Worm (Caenorhabditis elegans): ENCODE measurements around the gene tgt-2.
A peak's percentile ranks its signal among the peaks of the same experiment; 100 is the strongest.

The tgt-2 gene

ce11 chrV:18998045-18998444, at the start of gene tgt-2:
TSS of gene tgt-2 (plus strand) at chrV:18998345.
- TF ChIP-seq ceh-82 (tag; optimal IDR thresholded peaks at IDR 0.05) (no peak), nhr-11 (tag; optimal IDR thresholded peaks at IDR 0.05) (no peak), C34F6.9 (tag; optimal IDR thresholded peaks at IDR 0.05) (no peak), unc-62 (GFP tag; optimal IDR thresholded peaks at IDR 0.05) (no peak), unc-55 (GFP tag; optimal IDR thresholded peaks at IDR 0.05) (no peak), lsy-2 (tag; optimal IDR thresholded peaks at IDR 0.05) (no peak), elt-1 (tag; optimal IDR thresholded peaks at IDR 0.05) (no peak), sma-9 (GFP tag; optimal IDR thresholded peaks at IDR 0.05) (no peak), sma-9 (tag; optimal IDR thresholded peaks at IDR 0.05) (no peak), snpc-4 (tag; optimal IDR thresholded peaks at IDR 0.05) (no peak), sem-4 (tag; optimal IDR thresholded peaks at IDR 0.05) (no peak), crh-2 (tag; optimal IDR thresholded peaks at IDR 0.05) (no peak), sma-3 (GFP tag; optimal IDR thresholded peaks at IDR 0.05) (no peak), peb-1 (tag; optimal IDR thresholded peaks at IDR 0.05) (no peak), ceh-16 (tag; optimal IDR thresholded peaks at IDR 0.05) (no peak), mab-5 (tag; optimal IDR thresholded peaks at IDR 0.05) (no peak), lin-13 (GFP tag; optimal IDR thresholded peaks at IDR 0.05) (no peak), F13H6.1 (tag; optimal IDR thresholded peaks at IDR 0.05) (no peak), nhr-129 (tag; optimal IDR thresholded peaks at IDR 0.05) (no peak), nhr-25 (tag; optimal IDR thresholded peaks at IDR 0.05) (no peak)

ce11 chrV:18957267-18957843, 40.8 kb upstream of the tgt-2 start, which contains the start of gene hrg-10:
TSS of gene hrg-10 (minus strand) at chrV:18957317.
- TF ChIP-seq sma-9 (GFP tag; optimal IDR thresholded peaks at IDR 0.05) (no peak), sma-9 (tag; optimal IDR thresholded peaks at IDR 0.05) (no peak), fos-1 (tag; optimal IDR thresholded peaks at IDR 0.05) (peak; percentile 12), skn-1 (tag; optimal IDR thresholded peaks at IDR 0.05) (peak; percentile 15)

DNA sequence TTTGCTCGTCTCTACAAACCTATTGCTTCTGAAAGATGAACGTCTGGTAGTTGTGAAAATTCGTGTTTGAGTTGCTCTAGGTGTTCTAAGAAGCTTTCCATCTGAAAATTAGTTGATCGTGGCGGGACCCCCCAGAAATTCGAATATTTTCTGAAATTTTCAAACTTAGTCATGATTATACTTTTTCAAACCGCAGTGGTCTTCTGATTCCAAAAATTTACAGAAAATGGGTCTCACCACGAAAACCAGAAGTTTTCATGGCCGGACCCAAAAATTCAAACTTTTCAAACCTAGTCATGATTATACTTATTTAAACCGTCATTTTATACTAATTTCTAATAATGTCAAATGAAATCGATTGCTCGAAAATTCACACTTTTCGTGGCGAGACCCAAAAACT, 38.1 kb upstream of the tgt-2 start, which contains the start of gene ztf-20:
TSS of gene ztf-20 (minus strand) at position 101 of the 400 bp plus-strand sequence.
- no peak for TF ChIP-seq dmd-4 (tag; optimal IDR thresholded peaks at IDR 0.05)
- TF ChIP-seq nhr-11 (tag; optimal IDR thresholded peaks at IDR 0.05) = no peak
- TF ChIP-seq blmp-1 (tag; optimal IDR thresholded peaks at IDR 0.05; ENCODE audit: insufficient read depth) = no peak
- TF ChIP-seq unc-62 (GFP tag; optimal IDR thresholded peaks at IDR 0.05) = no peak
- no peak for TF ChIP-seq mdl-1 (tag; optimal IDR thresholded peaks at IDR 0.05)
- TF ChIP-seq R02D3.7 (tag; optimal IDR thresholded peaks at IDR 0.05) = no peak
- TF ChIP-seq nhr-237 (tag; optimal IDR thresholded peaks at IDR 0.05) = no peak
- no peak for TF ChIP-seq nhr-12 (tag; optimal IDR thresholded peaks at IDR 0.05)
- TF ChIP-seq ama-1 (optimal IDR thresholded peaks at IDR 0.05) = no peak
- TF ChIP-seq ceh-82 (tag; optimal IDR thresholded peaks at IDR 0.05) = no peak
- TF ChIP-seq elt-1 (tag; optimal IDR thresholded peaks at IDR 0.05) = no peak
- no peak for TF ChIP-seq unc-55 (GFP tag; optimal IDR thresholded peaks at IDR 0.05)
- TF ChIP-seq mbf-1 (tag; optimal IDR thresholded peaks at IDR 0.05) = no peak
- TF ChIP-seq Y55F3AM.14 (GFP tag; optimal IDR thresholded peaks at IDR 0.05) = no peak
- TF ChIP-seq peb-1 (tag; optimal IDR thresholded peaks at IDR 0.05) = no peak
- TF ChIP-seq ztf-4 (tag; optimal IDR thresholded peaks at IDR 0.05) = no peak
- no peak for TF ChIP-seq aly-2 (tag; optimal IDR thresholded peaks at IDR 0.05)
- TF ChIP-seq F13H6.1 (tag; optimal IDR thresholded peaks at IDR 0.05) = no peak
- TF ChIP-seq nhr-10 (tag; optimal IDR thresholded peaks at IDR 0.05) = no peak
- TF ChIP-seq sma-9 (GFP tag; optimal IDR thresholded peaks at IDR 0.05) = no peak
- no peak for TF ChIP-seq sma-9 (tag; optimal IDR thresholded peaks at IDR 0.05)

DNA sequence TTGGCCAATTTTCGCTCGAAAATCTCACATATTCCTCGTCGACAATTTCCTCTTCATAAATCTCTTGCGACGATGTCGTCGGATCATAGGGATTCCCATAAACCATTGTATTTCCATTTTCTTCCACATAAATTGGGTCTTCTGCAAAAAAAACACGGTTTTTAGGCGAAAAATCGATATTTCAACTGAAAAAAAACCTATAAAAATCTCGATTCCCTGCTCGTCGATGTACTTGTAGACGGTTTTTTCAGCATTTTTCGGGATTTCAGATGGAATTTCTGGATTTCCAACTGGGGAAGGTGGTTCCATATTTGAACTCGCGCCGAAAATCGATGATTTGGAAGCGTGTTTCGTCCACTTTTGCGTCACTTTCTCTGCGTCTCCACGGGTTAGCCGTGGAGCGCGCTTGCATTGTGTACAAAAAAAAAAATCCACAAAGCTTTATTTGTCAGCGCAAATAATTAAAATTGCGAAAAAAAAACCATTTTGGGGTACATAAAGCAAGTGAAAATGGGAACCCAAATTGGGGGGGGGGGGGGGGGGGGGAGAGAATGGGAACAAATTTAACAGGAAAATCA, 30.6 kb upstream of the tgt-2 start, which contains the start of gene Y39B6A.43:
TSS of gene Y39B6A.43 (minus strand) at position 351 of the 578 bp plus-strand sequence.
- TF ChIP-seq unc-39 (tag; optimal IDR thresholded peaks at IDR 0.05) (peak; percentile 85), sma-3 (GFP tag; optimal IDR thresholded peaks at IDR 0.05) (peak; percentile 91), elt-3 (tag; optimal IDR thresholded peaks at IDR 0.05) (no peak), aly-2 (tag; optimal IDR thresholded peaks at IDR 0.05) (no peak), mab-5 (tag; optimal IDR thresholded peaks at IDR 0.05) (peak; percentile 92), crh-2 (tag; optimal IDR thresholded peaks at IDR 0.05) (peak; percentile 97), Y55F3AM.14 (GFP tag; optimal IDR thresholded peaks at IDR 0.05) (peak; percentile 93), ceh-16 (tag; optimal IDR thresholded peaks at IDR 0.05) (peak; percentile 55), elt-1 (tag; optimal IDR thresholded peaks at IDR 0.05) (no peak), unc-55 (GFP tag; optimal IDR thresholded peaks at IDR 0.05) (peak; percentile 99), ZK546.5 (tag; optimal IDR thresholded peaks at IDR 0.05) (peak; percentile 68), lin-11 (tag; optimal IDR thresholded peaks at IDR 0.05) (peak; percentile 93), nhr-25 (tag; optimal IDR thresholded peaks at IDR 0.05) (peak; percentile 96), fos-1 (tag; optimal IDR thresholded peaks at IDR 0.05) (peak; percentile 90), zag-1 (tag; optimal IDR thresholded peaks at IDR 0.05) (peak; percentile 90), nhr-23 (tag; optimal IDR thresholded peaks at IDR 0.05) (no peak), nhr-11 (tag; optimal IDR thresholded peaks at IDR 0.05) (no peak), ztf-4 (tag; optimal IDR thresholded peaks at IDR 0.05) (peak; percentile 81), nhr-10 (tag; optimal IDR thresholded peaks at IDR 0.05) (peak; percentile 87), nhr-77 (tag; optimal IDR thresholded peaks at IDR 0.05) (peak; percentile 90), nhr-237 (tag; optimal IDR thresholded peaks at IDR 0.05) (peak; percentile 86), egl-27 (tag; optimal IDR thresholded peaks at IDR 0.05) (peak; percentile 80), lin-13 (GFP tag; optimal IDR thresholded peaks at IDR 0.05) (peak; percentile 99), mbf-1 (tag; optimal IDR thresholded peaks at IDR 0.05) (peak; percentile 19), dmd-4 (tag; optimal IDR thresholded peaks at IDR 0.05) (no peak), lsy-2 (tag; optimal IDR thresholded peaks at IDR 0.05) (peak; percentile 94 to 97), skn-1 (tag; optimal IDR thresholded peaks at IDR 0.05) (peak; percentile 57), F13H6.1 (tag; optimal IDR thresholded peaks at IDR 0.05) (peak; percentile 88), snpc-4 (tag; optimal IDR thresholded peaks at IDR 0.05) (peak; percentile 83), nhr-21 (tag; optimal IDR thresholded peaks at IDR 0.05) (peak; percentile 94), ceh-82 (tag; optimal IDR thresholded peaks at IDR 0.05) (peak; percentile 93)
